Fruit fly (Drosophila melanogaster) whole organism, embryonic: ENCODE data around the gene Ilp6.

Experiments used
- Adf1 ChIP-seq: fragments of 200-800 bp; sonication (Bioruptor generic); IDR thresholded peaks from 2 replicates; pipeline ENCODE4 v1.3.6; 2022; ENCODE audit warnings: missing biosample characterization, missing genetic modification characterization
- Asciz ChIP-seq: fragments of 200-800 bp; sonication (Bioruptor generic); optimal IDR thresholded peaks from 2 replicates; lab custom pipeline; 2017; ENCODE audit warnings: missing biosample characterization, mild to moderate bottlenecking, missing genetic modification characterization, missing genetic modification reagents
- Atf3 ChIP-seq: fragments of 200-800 bp; sonication (Bioruptor generic); optimal IDR thresholded peaks from 3 replicates; lab custom pipeline; 2016; ENCODE audit warnings: missing biosample characterization, missing genetic modification characterization
- B-H1 ChIP-seq: fragments of 200-800 bp; sonication (Bioruptor generic); IDR thresholded peaks from 3 replicates; pipeline ENCODE4 v1.3.6; 2022; ENCODE audit warnings: missing biosample characterization, missing genetic modification characterization
- CG1024 ChIP-seq: fragments of 200-800 bp; sonication (Bioruptor generic); IDR thresholded peaks from 2 replicates; pipeline ENCODE4 v1.3.6; 2022; ENCODE audit warnings: missing biosample characterization, missing genetic modification characterization
- CG10321 ChIP-seq: fragments of 200-800 bp; sonication (Bioruptor generic); IDR thresholded peaks from 2 replicates; pipeline ENCODE4 v1.3.6; 2022; ENCODE audit warnings: missing biosample characterization, missing genetic modification characterization
- CG12299 ChIP-seq: fragments of 200-800 bp; sonication (Bioruptor generic); optimal IDR thresholded peaks from 2 replicates; lab custom pipeline; 2018; ENCODE audit warnings: missing biosample characterization, mild to moderate bottlenecking, missing genetic modification characterization
- CG14441 ChIP-seq: fragments of 200-800 bp; sonication (Bioruptor generic); IDR thresholded peaks from 2 replicates; pipeline ENCODE4 v1.3.6; 2022; ENCODE audit warnings: missing biosample characterization, missing genetic modification characterization
- CG15073 ChIP-seq: fragments of 200-800 bp; sonication (Bioruptor generic); optimal IDR thresholded peaks from 2 replicates; lab custom pipeline; 2016; ENCODE audit warnings: missing biosample characterization, missing genetic modification characterization
- CG17359 ChIP-seq: fragments of 200-800 bp; sonication (Bioruptor generic); optimal IDR thresholded peaks from 3 replicates; lab custom pipeline; 2018; ENCODE audit warnings: missing biosample characterization, mild to moderate bottlenecking, missing genetic modification characterization, moderate library complexity
- CG2678 ChIP-seq: fragments of 200-800 bp; sonication (Bioruptor generic); optimal IDR thresholded peaks from 3 replicates; lab custom pipeline; 2019; ENCODE audit warnings: missing biosample characterization, mild to moderate bottlenecking, missing genetic modification characterization, moderate library complexity
- CG2889 ChIP-seq: fragments of 200-800 bp; sonication (Bioruptor generic); IDR thresholded peaks from 3 replicates; pipeline ENCODE4 v1.3.6; 2022; ENCODE audit warnings: missing biosample characterization, missing genetic modification characterization
- CG32767 ChIP-seq: fragments of 200-800 bp; sonication (Bioruptor generic); IDR thresholded peaks from 2 replicates; pipeline ENCODE4 v1.3.6; 2022; ENCODE audit warnings: missing biosample characterization, missing genetic modification characterization
- CG3726 ChIP-seq: fragments of 200-800 bp; sonication (Bioruptor generic); IDR thresholded peaks from 3 replicates; pipeline ENCODE4, ENCODE4 v1.3.6; 2022; ENCODE audit warnings: missing biosample characterization, missing genetic modification characterization
- CG4360 ChIP-seq: fragments of 200-800 bp; sonication (Bioruptor generic); IDR thresholded peaks from 2 replicates; pipeline ENCODE4 v1.3.6; 2022; ENCODE audit warnings: missing biosample characterization, missing genetic modification characterization
- CG6791 ChIP-seq: fragments of 200-800 bp; sonication (Bioruptor generic); IDR thresholded peaks from 3 replicates; pipeline ENCODE4 v1.3.6; 2022; ENCODE audit warnings: missing biosample characterization, missing genetic modification characterization; ENCODE audit not compliant: partially characterized antibody
- CkIIα-i1 ChIP-seq: fragments of 200-800 bp; sonication (Bioruptor generic); IDR thresholded peaks from 2 replicates; pipeline ENCODE4 v1.3.6; 2022; ENCODE audit warnings: missing biosample characterization, missing genetic modification characterization
- Dbx ChIP-seq: fragments of 200-800 bp; sonication (Bioruptor generic); IDR thresholded peaks from 3 replicates; pipeline ENCODE4 v1.3.6; 2022; ENCODE audit warnings: missing biosample characterization, missing genetic modification characterization
- Fer2 ChIP-seq: fragments of 200-800 bp; sonication (Bioruptor generic); optimal IDR thresholded peaks from 2 replicates; lab custom pipeline; 2018; ENCODE audit warnings: missing biosample characterization, mild to moderate bottlenecking, missing genetic modification characterization, moderate library complexity
- H2.0 ChIP-seq: fragments of 200-800 bp; sonication (Bioruptor generic); IDR thresholded peaks from 2 replicates; pipeline ENCODE4 v1.3.6; 2022; ENCODE audit warnings: missing biosample characterization, missing genetic modification characterization
- Hr78 ChIP-seq, 2 experiments: fragments of 200-800 bp in 1 of 2; fragments of >200 bp in 1 of 2; sonication (Bioruptor generic) in 1 of 2; optimal IDR thresholded peaks; 2 replicates each; lab custom pipeline; 2017 to 2019; ENCODE audit warnings: missing biosample characterization in 2 of 2, missing genetic modification characterization in 2 of 2, mild to moderate bottlenecking in 1 of 2, moderate library complexity in 1 of 2
- Kr ChIP-seq: fragments of 200-800 bp; sonication (Bioruptor generic); optimal IDR thresholded peaks from 2 replicates; lab custom pipeline; 2017; ENCODE audit warnings: missing biosample characterization, mild to moderate bottlenecking, missing genetic modification characterization
- Lhr ChIP-seq: fragments of 200-800 bp; sonication (Bioruptor generic); optimal IDR thresholded peaks from 3 replicates; lab custom pipeline; 2017; ENCODE audit warnings: mild to moderate bottlenecking, missing biosample characterization, missing genetic modification reagents, missing genetic modification characterization
- MBD-R2 ChIP-seq: fragments of 200-800 bp; sonication (Bioruptor generic); IDR thresholded peaks from 2 replicates; pipeline ENCODE4 v1.3.6; 2022; ENCODE audit warnings: missing biosample characterization, missing genetic modification characterization
- Sox100B ChIP-seq: fragments of 200-800 bp; sonication (Bioruptor generic); optimal IDR thresholded peaks from 3 replicates; lab custom pipeline; 2018; ENCODE audit warnings: missing biosample characterization, mild to moderate bottlenecking, missing genetic modification characterization
- Trl ChIP-seq, 3 experiments: fragments of >200 bp in 2 of 3; fragments of 200-800 bp in 1 of 3; sonication (Bioruptor generic) in 1 of 3; optimal IDR thresholded peaks; 2 replicates in 1 of 3; 3 replicates in 2 of 3; lab custom pipeline; 2016 to 2017; ENCODE audit warnings: missing biosample characterization in 1 of 3, missing genetic modification characterization in 1 of 3
- ac ChIP-seq: fragments of 200-800 bp; sonication (Bioruptor generic); optimal IDR thresholded peaks from 3 replicates; lab custom pipeline; 2017; ENCODE audit warnings: missing biosample characterization, mild to moderate bottlenecking, missing genetic modification characterization
- bab2 ChIP-seq: fragments of 200-800 bp; sonication (Bioruptor generic); optimal IDR thresholded peaks from 2 replicates; lab custom pipeline; 2016; ENCODE audit warnings: missing biosample characterization, missing genetic modification characterization
- cg ChIP-seq: fragments of 200-800 bp; sonication (Bioruptor generic); optimal IDR thresholded peaks from 3 replicates; lab custom pipeline; 2019; ENCODE audit warnings: missing biosample characterization, mild to moderate bottlenecking, missing genetic modification characterization, moderate library complexity
- chinmo ChIP-seq: fragments of 200-800 bp; sonication (Bioruptor generic); IDR thresholded peaks from 4 replicates; pipeline ENCODE4 v1.3.6; 2022; ENCODE audit warnings: missing biosample characterization, missing genetic modification characterization; ENCODE audit not compliant: partially characterized antibody
- crol ChIP-seq: fragments of 200-800 bp; sonication (Bioruptor generic); IDR thresholded peaks from 2 replicates; pipeline ENCODE4 v1.3.6; 2022; ENCODE audit warnings: missing biosample characterization, missing genetic modification characterization
- dimm ChIP-seq: fragments of 200-800 bp; sonication (Bioruptor generic); IDR thresholded peaks from 2 replicates; pipeline ENCODE4 v1.3.6; 2022; ENCODE audit warnings: missing biosample characterization, missing genetic modification characterization
- fd64A ChIP-seq: fragments of 200-800 bp; sonication (Bioruptor generic); optimal IDR thresholded peaks from 3 replicates; lab custom pipeline; 2018; ENCODE audit warnings: missing biosample characterization, mild to moderate bottlenecking, missing genetic modification characterization
- jigr1 ChIP-seq: fragments of 200-800 bp; sonication (Bioruptor generic); IDR thresholded peaks from 3 replicates; pipeline ENCODE4 v1.3.6; 2022; ENCODE audit warnings: missing biosample characterization, missing genetic modification characterization
- nau ChIP-seq: fragments of 200-800 bp; sonication (Bioruptor generic); optimal IDR thresholded peaks from 3 replicates; lab custom pipeline; 2017; ENCODE audit warnings: missing biosample characterization, mild to moderate bottlenecking, missing genetic modification characterization, missing genetic modification reagents
- p53 ChIP-seq: fragments of 200-800 bp; sonication (Bioruptor generic); optimal IDR thresholded peaks from 2 replicates; lab custom pipeline; 2016; ENCODE audit warnings: missing biosample characterization, missing genetic modification characterization
- peb ChIP-seq: fragments of 200-800 bp; sonication (Bioruptor generic); IDR thresholded peaks from 2 replicates; pipeline ENCODE4 v1.3.6; 2022; ENCODE audit warnings: missing biosample characterization, missing genetic modification characterization
- sc ChIP-seq, 3 experiments: fragments of >200 bp in 2 of 3; fragments of 200-800 bp in 1 of 3; sonication (Bioruptor generic) in 1 of 3; optimal IDR thresholded peaks; 2 replicates in 2 of 3; 3 replicates in 1 of 3; lab custom pipeline; 2017; ENCODE audit warnings: mild to moderate bottlenecking in 1 of 3, missing biosample characterization in 1 of 3, missing genetic modification characterization in 1 of 3, missing genetic modification reagents in 1 of 3
- sd ChIP-seq: fragments of 200-800 bp; sonication (Bioruptor generic); optimal IDR thresholded peaks from 3 replicates; lab custom pipeline; 2018; ENCODE audit warnings: missing biosample characterization, mild to moderate bottlenecking, missing genetic modification characterization, moderate library complexity
- sens ChIP-seq: fragments of 200-800 bp; sonication (Bioruptor generic); peaks from one replicate; lab custom pipeline; 2016; ENCODE audit warnings: missing biosample characterization, missing genetic modification characterization
- seq ChIP-seq: fragments of 200-800 bp; sonication (Bioruptor generic); IDR thresholded peaks from 2 replicates; pipeline ENCODE4 v1.3.6; 2022; ENCODE audit warnings: missing biosample characterization, missing genetic modification characterization
- sr ChIP-seq: fragments of 200-800 bp; sonication (Bioruptor generic); IDR thresholded peaks from 3 replicates; pipeline ENCODE4 v1.3.6; 2022; ENCODE audit warnings: missing biosample characterization, missing genetic modification characterization
- vnd ChIP-seq: fragments of 200-800 bp; sonication (Bioruptor generic); IDR thresholded peaks from 3 replicates; pipeline ENCODE4 v1.3.6; 2022; ENCODE audit warnings: missing biosample characterization, missing genetic modification characterization; ENCODE audit not compliant: partially characterized antibody
- wdn ChIP-seq: fragments of 200-800 bp; sonication (Bioruptor generic); IDR thresholded peaks from 2 replicates; pipeline ENCODE4 v1.3.6; 2022; ENCODE audit warnings: missing biosample characterization, missing genetic modification characterization
- yki ChIP-seq: fragments of >200 bp; optimal IDR thresholded peaks from 3 replicates; lab custom pipeline; 2018

Gene Ilp6

DNA sequence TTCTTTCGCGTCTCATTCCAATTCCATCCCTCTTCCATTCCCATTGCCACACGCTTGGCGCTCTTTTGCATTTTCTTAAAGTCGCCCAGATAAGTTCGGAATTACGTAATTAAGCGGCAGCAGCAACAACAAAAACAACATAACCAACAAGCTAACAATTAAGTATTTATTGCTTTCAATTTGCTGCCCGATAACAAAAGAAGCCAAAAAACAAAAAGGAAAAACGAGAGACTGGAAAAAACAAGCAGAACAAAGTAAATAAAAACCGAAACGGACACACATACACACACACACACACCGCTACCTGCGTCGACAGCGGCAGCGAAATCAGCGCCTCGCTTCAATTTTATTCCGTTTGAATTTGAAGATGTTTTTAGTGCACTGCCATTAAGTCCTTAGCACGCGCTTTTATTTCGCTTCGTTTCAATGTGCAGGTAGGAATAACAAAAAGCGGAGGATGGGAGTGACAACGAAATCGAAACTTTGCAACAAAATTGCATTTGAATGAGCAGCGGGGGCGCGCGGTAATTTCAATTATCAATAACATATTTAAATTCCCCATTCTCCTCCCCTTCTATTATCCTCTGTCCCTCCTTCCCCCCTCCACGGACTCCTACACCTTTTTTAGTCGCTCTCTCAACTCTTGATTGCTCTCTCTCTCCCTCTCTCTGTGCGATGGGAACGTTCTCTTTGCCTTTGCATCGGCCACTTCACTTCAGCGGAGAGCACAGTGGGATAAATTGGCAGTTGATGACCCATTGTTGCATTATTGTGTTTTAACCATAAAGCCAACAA lies 38.8 kb downstream of the Ilp6 start, which contains the start of gene Raf (continued):
- peak; percentile 93 for TF ChIP-seq crol
- no peak for TF ChIP-seq seq (GFP tag; lab: Robert Waterston, UW)
- 0 out of 3 replicates have a peak, but pooled peaks have one; percentile 30 for TF ChIP-seq CG6791 (GFP tag; lab: Robert Waterston, UW)
- no peak for TF ChIP-seq CG10321 (GFP tag; lab: Robert Waterston, UW)
- peak; percentile 71 for TF ChIP-seq Adf1 (GFP tag; lab: Robert Waterston, UW)
- TF ChIP-seq Fer2, result peak; percentile 63
- TF ChIP-seq H2.0, result no peak
- TF ChIP-seq CkIIα-i1 (GFP tag; lab: Robert Waterston, UW), result no peak
- 0 out of 3 replicates have a peak, but pooled peaks have one; percentile 71 for TF ChIP-seq CG3726 (GFP tag; lab: Robert Waterston, UW)
- TF ChIP-seq Dbx (GFP tag; lab: Robert Waterston, UW), result 0 out of 3 replicates have a peak, but pooled peaks have one; percentile 40
- 0 out of 3 replicates have a peak, but pooled peaks have one; percentile 20 for TF ChIP-seq vnd (GFP tag; lab: Robert Waterston, UW)
- no peak for TF ChIP-seq p53 (GFP tag; lab: Kevin White, UChicago)
- peak; percentile 26 for TF ChIP-seq Kr (GFP tag; lab: Kevin White, UChicago)
- peak; percentile 31 for TF ChIP-seq yki (lab: Kevin White, UChicago)
- TF ChIP-seq Lhr (GFP tag; lab: Kevin White, UChicago), result no peak
- TF ChIP-seq fd64A (GFP tag; lab: Kevin White, UChicago), result no peak
- TF ChIP-seq MBD-R2 (GFP tag; lab: Robert Waterston, UW), result no peak
- peak; percentile 63 for TF ChIP-seq CG15073 (GFP tag; lab: Kevin White, UChicago)
- TF ChIP-seq Asciz (GFP tag; lab: Kevin White, UChicago), result no peak
- peak; percentile 88 to 95 for TF ChIP-seq Trl (optimal IDR thresholded peaks at IDR 0.05; lab: Kevin White, UChicago)
- TF ChIP-seq Trl (GFP tag; optimal IDR thresholded peaks at IDR 0.05; lab: Kevin White, UChicago), result no peak
- peak; percentile 71 for TF ChIP-seq wdn (GFP tag; lab: Robert Waterston, UW)
- TF ChIP-seq B-H1 (GFP tag; lab: Robert Waterston, UW), result 0 out of 3 replicates have a peak, but pooled peaks have one; percentile 54
- 0 out of 2 replicates have a peak, but pooled peaks have one; percentile 6 for TF ChIP-seq peb (GFP tag; lab: Robert Waterston, UW)
- TF ChIP-seq chinmo (GFP tag; lab: Robert Waterston, UW), result peak; percentile 37; the same call in 1 of the 4 replicates
- TF ChIP-seq CG2889 (GFP tag; lab: Robert Waterston, UW), result peak; percentile 62; the same call in 1 of the 3 replicates
- TF ChIP-seq cg (GFP tag; lab: Kevin White, UChicago), result peak; percentile 36
- peak; percentile 78; the same call in 1 of the 3 replicates for TF ChIP-seq jigr1 (GFP tag; lab: Robert Waterston, UW)
- no peak for TF ChIP-seq CG32767 (GFP tag; lab: Robert Waterston, UW)
- no peak for TF ChIP-seq CG1024 (GFP tag; lab: Robert Waterston, UW)
- TF ChIP-seq sc (optimal IDR thresholded peaks at IDR 0.05; lab: Kevin White, UChicago), result no peak
- TF ChIP-seq sc (GFP tag; optimal IDR thresholded peaks at IDR 0.05; lab: Kevin White, UChicago), result no peak
- TF ChIP-seq sd (tag; lab: Kevin White, UChicago), result peak; percentile 16

dm6 chrX:2294474-2295434 lies 39.7 kb downstream of the Ilp6 start:
- TF ChIP-seq sr (GFP tag; lab: Robert Waterston, UW), result peak; percentile 19; the same call in 1 of the 3 replicates
- peak; percentile 87 for TF ChIP-seq sens
- no peak for TF ChIP-seq CG14441 (GFP tag; lab: Robert Waterston, UW)
- peak; percentile 18 for TF ChIP-seq nau (GFP tag; lab: Kevin White, UChicago)
- peak; percentile 30 for TF ChIP-seq CG17359 (tag; lab: Kevin White, UChicago)
- TF ChIP-seq Sox100B, result peak; percentile 3
- peak; percentile 5 for TF ChIP-seq ac (GFP tag; lab: Kevin White, UChicago)
- peak; percentile 85 for TF ChIP-seq CG4360 (GFP tag; lab: Robert Waterston, UW)
- no peak for TF ChIP-seq Atf3
- peak in 1 of 2 experiments; percentile 19 for TF ChIP-seq Hr78 (GFP tag; optimal IDR thresholded peaks at IDR 0.05; lab: Kevin White, UChicago)
- peak; percentile 69 for TF ChIP-seq bab2
- TF ChIP-seq dimm, result 0 out of 2 replicates have a peak, but pooled peaks have one; percentile 35
- no peak for TF ChIP-seq CG12299 (tag; lab: Kevin White, UChicago)
- TF ChIP-seq chinmo (GFP tag; lab: Robert Waterston, UW), result peak; percentile 67; the same call in 1 of the 4 replicates
- TF ChIP-seq CG2678 (tag; lab: Kevin White, UChicago), result peak; percentile 21
